Fruit fly (Drosophila melanogaster): ENCODE data around the gene CG34328.

The CG34328 gene

dm6 chrX:18358352-18358931 is 41.4 kb downstream of the CG34328 start, which contains the start of gene CG6106:
Gene CG6106, plus strand, starts transcription at chrX:18358881.
- no peak for TF ChIP-seq noc (tag; optimal IDR thresholded peaks at IDR 0.05)

- TF ChIP-seq noc (tag; optimal IDR thresholded peaks at IDR 0.05) = no peak
Observed at dm6 chrX:18357756-18358182, 42.1 kb downstream of the CG34328 start.

DNA sequence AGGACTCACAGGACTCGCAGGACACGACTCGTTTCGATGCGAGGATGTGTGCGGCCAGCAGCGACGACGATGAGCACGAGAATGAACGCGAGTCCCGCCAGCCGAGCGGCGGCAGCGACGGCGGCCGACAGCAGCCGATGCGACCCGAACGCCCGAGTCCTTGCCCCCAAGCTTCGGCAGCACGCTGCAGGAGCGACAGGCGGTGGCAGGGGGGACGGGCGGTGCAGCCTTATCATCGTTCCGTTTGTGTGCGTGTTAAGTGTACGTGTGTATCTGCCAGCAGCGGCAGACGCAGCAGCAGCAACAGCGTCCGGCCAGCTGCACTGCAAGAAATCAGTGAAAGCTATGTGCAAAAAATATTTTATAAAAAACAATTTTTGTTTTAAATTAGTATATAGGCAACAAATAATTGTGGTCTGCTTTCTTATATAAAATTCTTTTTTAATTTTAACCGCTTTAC is 43.7 kb downstream of the CG34328 start, which contains the start of gene kairos:
TSS of gene kairos (minus strand) at position 51 of the 460 bp plus-strand sequence.
- TF ChIP-seq noc (tag; optimal IDR thresholded peaks at IDR 0.05) = no peak

DNA sequence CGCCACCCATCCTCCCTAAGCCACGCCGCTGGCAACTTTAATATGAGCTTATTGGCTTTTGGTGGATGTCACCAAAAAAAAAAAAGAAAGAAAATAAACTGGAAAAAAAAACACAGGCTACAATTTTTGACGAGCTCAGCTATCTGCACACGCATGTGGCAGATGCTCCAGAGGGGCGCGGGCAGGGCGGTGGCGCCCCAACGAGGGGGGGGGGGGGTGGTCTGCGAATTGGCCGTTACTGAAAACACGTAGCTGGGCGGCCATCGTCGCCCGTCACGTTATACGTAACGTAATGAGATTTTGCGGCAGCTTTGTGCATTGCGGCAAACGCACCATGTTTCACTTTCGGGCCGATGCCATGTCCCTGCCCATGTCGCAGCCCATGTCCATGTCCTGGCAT is 49.3 kb downstream of the CG34328 start:
- TF ChIP-seq noc (tag; optimal IDR thresholded peaks at IDR 0.05) = no peak

Measured in whole organism, larva.